Fruit fly (Drosophila melanogaster) whole organism, embryonic: ENCODE data around the gene CG4452.

Experiments
- Blimp-1 ChIP-seq: fragments of 200-800 bp; sonication (Bioruptor generic); optimal IDR thresholded peaks from 3 replicates; lab custom pipeline; 2018; ENCODE audit warnings: missing biosample characterization, missing genetic modification characterization, mild to moderate bottlenecking, moderate library complexity, missing genetic modification reagents
- CG10543 ChIP-seq: fragments of 200-800 bp; sonication (Bioruptor generic); optimal IDR thresholded peaks from 3 replicates; lab custom pipeline; 2017; ENCODE audit warnings: missing biosample characterization, mild to moderate bottlenecking, missing genetic modification characterization, moderate library complexity
- CG10565 ChIP-seq: fragments of 200-800 bp; sonication (Bioruptor generic); optimal IDR thresholded peaks from 3 replicates; lab custom pipeline; 2016; ENCODE audit warnings: missing biosample characterization, mild to moderate bottlenecking, missing genetic modification characterization
- CG10979 ChIP-seq: fragments of 200-800 bp; sonication (Bioruptor generic); optimal IDR thresholded peaks from 2 replicates; lab custom pipeline; 2018; ENCODE audit warnings: missing biosample characterization, mild to moderate bottlenecking, missing genetic modification characterization, moderate library complexity
- CG12299 ChIP-seq: fragments of 200-800 bp; sonication (Bioruptor generic); optimal IDR thresholded peaks from 2 replicates; lab custom pipeline; 2018; ENCODE audit warnings: missing biosample characterization, mild to moderate bottlenecking, missing genetic modification characterization
- CG1233 ChIP-seq: fragments of 200-800 bp; sonication (Bioruptor generic); optimal IDR thresholded peaks from 4 replicates; lab custom pipeline; 2018; ENCODE audit warnings: missing biosample characterization, mild to moderate bottlenecking, missing genetic modification characterization
- CG13894 ChIP-seq: fragments of 200-800 bp; sonication (Bioruptor generic); optimal IDR thresholded peaks from 3 replicates; lab custom pipeline; 2018; ENCODE audit warnings: missing biosample characterization, mild to moderate bottlenecking, missing genetic modification characterization, moderate library complexity
- CG2116 ChIP-seq: fragments of 200-800 bp; sonication (Bioruptor generic); optimal IDR thresholded peaks from 3 replicates; lab custom pipeline; 2018; ENCODE audit warnings: missing biosample characterization, mild to moderate bottlenecking, missing genetic modification characterization
- CG2678 ChIP-seq: fragments of 200-800 bp; sonication (Bioruptor generic); optimal IDR thresholded peaks from 3 replicates; lab custom pipeline; 2019; ENCODE audit warnings: missing biosample characterization, mild to moderate bottlenecking, missing genetic modification characterization, moderate library complexity
- CG31441 ChIP-seq: fragments of 200-800 bp; sonication (Bioruptor generic); IDR thresholded peaks from 2 replicates; pipeline ENCODE4 v1.3.6; 2022; ENCODE audit warnings: missing biosample characterization, missing genetic modification characterization
- CG3281 ChIP-seq: fragments of 200-800 bp; sonication (Bioruptor generic); optimal IDR thresholded peaks from 3 replicates; lab custom pipeline; 2017; ENCODE audit warnings: missing biosample characterization, mild to moderate bottlenecking, missing genetic modification characterization
- CG33213 ChIP-seq: fragments of 200-800 bp; sonication (Bioruptor generic); optimal IDR thresholded peaks from 3 replicates; lab custom pipeline; 2016; ENCODE audit warnings: missing biosample characterization, missing genetic modification characterization
- CG34224 ChIP-seq: fragments of 200-800 bp; sonication (Bioruptor generic); IDR thresholded peaks from 3 replicates; pipeline ENCODE4 v1.3.6; 2022; ENCODE audit warnings: missing biosample characterization, missing genetic modification characterization; ENCODE audit not compliant: partially characterized antibody
- CG3847 ChIP-seq: fragments of 200-800 bp; sonication (Bioruptor generic); IDR thresholded peaks from 2 replicates; pipeline ENCODE4 v1.3.6; 2022; ENCODE audit warnings: missing biosample characterization, missing genetic modification characterization
- CG4404 ChIP-seq: fragments of 200-800 bp; sonication (Bioruptor generic); IDR thresholded peaks from 2 replicates; pipeline ENCODE4 v1.3.6; 2022; ENCODE audit warnings: missing biosample characterization, missing genetic modification characterization
- CG6654 ChIP-seq: fragments of 200-800 bp; sonication (Bioruptor generic); optimal IDR thresholded peaks from 2 replicates; lab custom pipeline; 2017; ENCODE audit warnings: missing biosample characterization, mild to moderate bottlenecking, missing genetic modification characterization
- CrebB ChIP-seq: fragments of 200-800 bp; sonication (Bioruptor generic); optimal IDR thresholded peaks from 3 replicates; lab custom pipeline; 2018; ENCODE audit warnings: missing biosample characterization, mild to moderate bottlenecking, missing genetic modification characterization
- E2f2 ChIP-seq: fragments of 200-800 bp; sonication (Bioruptor generic); IDR thresholded peaks from 2 replicates; pipeline ENCODE4 v1.3.6; 2022; ENCODE audit warnings: missing biosample characterization, missing genetic modification characterization
- ERR ChIP-seq: fragments of 200-800 bp; sonication (Bioruptor generic); optimal IDR thresholded peaks from 2 replicates; lab custom pipeline; 2016; ENCODE audit warnings: missing biosample characterization, missing genetic modification characterization
- Fer1 ChIP-seq: fragments of 200-800 bp; sonication (Bioruptor generic); optimal IDR thresholded peaks from 2 replicates; lab custom pipeline; 2017; ENCODE audit warnings: missing biosample characterization, mild to moderate bottlenecking, missing genetic modification characterization
- Fer2 ChIP-seq: fragments of 200-800 bp; sonication (Bioruptor generic); optimal IDR thresholded peaks from 2 replicates; lab custom pipeline; 2018; ENCODE audit warnings: missing biosample characterization, mild to moderate bottlenecking, missing genetic modification characterization, moderate library complexity
- HLH4C ChIP-seq: fragments of 200-800 bp; sonication (Bioruptor generic); IDR thresholded peaks from 3 replicates; pipeline ENCODE4 v1.3.6; 2022; ENCODE audit warnings: missing biosample characterization, missing genetic modification characterization; ENCODE audit not compliant: partially characterized antibody
- HmgZ ChIP-seq: fragments of 200-800 bp; sonication (Bioruptor generic); optimal IDR thresholded peaks from 2 replicates; lab custom pipeline; 2018; ENCODE audit warnings: missing biosample characterization, mild to moderate bottlenecking, missing genetic modification characterization
- Hr51 ChIP-seq, 2 experiments: fragments of 200-800 bp; sonication (Bioruptor generic); optimal IDR thresholded peaks; 2 replicates in 1 of 2; 3 replicates in 1 of 2; lab custom pipeline; 2016 to 2018; ENCODE audit warnings: missing biosample characterization in 2 of 2, missing genetic modification characterization in 2 of 2, mild to moderate bottlenecking in 1 of 2, moderate library complexity in 1 of 2
- Jarid2 ChIP-seq: fragments of 200-800 bp; sonication (Bioruptor generic); optimal IDR thresholded peaks from 3 replicates; lab custom pipeline; 2017; ENCODE audit warnings: mild to moderate bottlenecking, missing biosample characterization, missing genetic modification reagents, missing genetic modification characterization
- Kr ChIP-seq: fragments of 200-800 bp; sonication (Bioruptor generic); optimal IDR thresholded peaks from 2 replicates; lab custom pipeline; 2017; ENCODE audit warnings: missing biosample characterization, mild to moderate bottlenecking, missing genetic modification characterization
- Med ChIP-seq: fragments of 200-800 bp; sonication (Bioruptor generic); peaks from one replicate; lab custom pipeline; 2016; ENCODE audit warnings: missing biosample characterization, missing genetic modification characterization, mild to moderate bottlenecking, inconsistent platforms, moderate library complexity
- Nf-YC ChIP-seq: fragments of 200-800 bp; optimal IDR thresholded peaks from 3 replicates; lab custom pipeline; 2019; ENCODE audit warnings: missing biosample characterization, mild to moderate bottlenecking, missing genetic modification characterization, moderate library complexity
- PHDP ChIP-seq: fragments of 200-800 bp; sonication (Bioruptor generic); optimal IDR thresholded peaks from 3 replicates; lab custom pipeline; 2018; ENCODE audit warnings: missing biosample characterization, mild to moderate bottlenecking, missing genetic modification characterization, moderate library complexity
- Six4 ChIP-seq: fragments of 200-800 bp; sonication (Bioruptor generic); optimal IDR thresholded peaks from 2 replicates; lab custom pipeline; 2016; ENCODE audit warnings: missing biosample characterization, missing genetic modification characterization
- Trl ChIP-seq, 3 experiments: fragments of >200 bp in 2 of 3; fragments of 200-800 bp in 1 of 3; sonication (Bioruptor generic) in 1 of 3; optimal IDR thresholded peaks; 2 replicates in 1 of 3; 3 replicates in 2 of 3; lab custom pipeline; 2016 to 2017; ENCODE audit warnings: missing biosample characterization in 1 of 3, missing genetic modification characterization in 1 of 3
- caup ChIP-seq: fragments of 200-800 bp; sonication (Bioruptor generic); optimal IDR thresholded peaks from 3 replicates; lab custom pipeline; 2017; ENCODE audit warnings: missing biosample characterization, mild to moderate bottlenecking, missing genetic modification characterization, moderate library complexity; ENCODE audit not compliant: severe bottlenecking
- cg ChIP-seq: fragments of 200-800 bp; sonication (Bioruptor generic); optimal IDR thresholded peaks from 3 replicates; lab custom pipeline; 2019; ENCODE audit warnings: missing biosample characterization, mild to moderate bottlenecking, missing genetic modification characterization, moderate library complexity
- crol ChIP-seq: fragments of 200-800 bp; sonication (Bioruptor generic); IDR thresholded peaks from 2 replicates; pipeline ENCODE4 v1.3.6; 2022; ENCODE audit warnings: missing biosample characterization, missing genetic modification characterization
- exex ChIP-seq: fragments of 200-800 bp; sonication (Bioruptor generic); optimal IDR thresholded peaks from 4 replicates; lab custom pipeline; 2018; ENCODE audit warnings: missing biosample characterization, mild to moderate bottlenecking, missing genetic modification characterization, moderate library complexity
- ham ChIP-seq: fragments of 200-800 bp; sonication (Bioruptor generic); IDR thresholded peaks from 2 replicates; pipeline ENCODE4 v1.3.6; 2022; ENCODE audit warnings: missing biosample characterization, missing genetic modification characterization
- hb ChIP-seq: fragments of 200-800 bp; sonication (Bioruptor generic); IDR thresholded peaks from 3 replicates; pipeline ENCODE4 v1.3.6; 2022; ENCODE audit warnings: missing biosample characterization, missing genetic modification characterization; ENCODE audit not compliant: partially characterized antibody
- lbe ChIP-seq: fragments of 200-800 bp; sonication (Bioruptor generic); optimal IDR thresholded peaks from 2 replicates; lab custom pipeline; 2016; ENCODE audit warnings: missing biosample characterization, mild to moderate bottlenecking, missing genetic modification characterization
- mam ChIP-seq: fragments of 200-800 bp; sonication (Bioruptor generic); optimal IDR thresholded peaks from 3 replicates; lab custom pipeline; 2016; ENCODE audit warnings: missing biosample characterization, missing genetic modification characterization
- mld ChIP-seq: fragments of 200-800 bp; sonication (Bioruptor generic); IDR thresholded peaks from 3 replicates; pipeline ENCODE4 v1.3.6; 2022; ENCODE audit warnings: missing biosample characterization, missing genetic modification characterization; ENCODE audit not compliant: partially characterized antibody
- nau ChIP-seq: fragments of 200-800 bp; sonication (Bioruptor generic); optimal IDR thresholded peaks from 3 replicates; lab custom pipeline; 2017; ENCODE audit warnings: missing biosample characterization, mild to moderate bottlenecking, missing genetic modification characterization, missing genetic modification reagents
- odd ChIP-seq: fragments of 200-800 bp; sonication (Bioruptor generic); optimal IDR thresholded peaks from 2 replicates; lab custom pipeline; 2017; ENCODE audit warnings: missing biosample characterization, mild to moderate bottlenecking, missing genetic modification characterization
- onecut ChIP-seq: fragments of 200-800 bp; sonication (Bioruptor generic); IDR thresholded peaks from 2 replicates; pipeline ENCODE4 v1.3.6; 2022; ENCODE audit warnings: missing biosample characterization, missing genetic modification characterization
- pnt ChIP-seq: fragments of 200-800 bp; sonication (Bioruptor generic); optimal IDR thresholded peaks from 3 replicates; lab custom pipeline; 2016; ENCODE audit warnings: missing biosample characterization, missing genetic modification characterization
- ranshi ChIP-seq: fragments of 200-800 bp; sonication (Bioruptor generic); IDR thresholded peaks from 2 replicates; pipeline ENCODE4 v1.3.6; 2022; ENCODE audit warnings: missing biosample characterization, missing genetic modification characterization
- sens ChIP-seq: fragments of 200-800 bp; sonication (Bioruptor generic); peaks from one replicate; lab custom pipeline; 2016; ENCODE audit warnings: missing biosample characterization, missing genetic modification characterization
- stwl ChIP-seq: fragments of 200-800 bp; sonication (Bioruptor generic); optimal IDR thresholded peaks from 3 replicates; lab custom pipeline; 2018; ENCODE audit warnings: missing biosample characterization, mild to moderate bottlenecking, missing genetic modification characterization, moderate library complexity
- ttk ChIP-seq: fragments of 200-800 bp; sonication (Bioruptor generic); IDR thresholded peaks from 2 replicates; pipeline ENCODE4 v2.1.2; 2022; ENCODE audit warnings: missing biosample characterization, missing genetic modification characterization
- z ChIP-seq: fragments of 200-800 bp; sonication (Bioruptor generic); IDR thresholded peaks from 3 replicates; pipeline ENCODE4 v1.3.6; 2022; ENCODE audit warnings: missing biosample characterization, missing genetic modification characterization

Gene CG4452

dm6 chr3L:9360217-9360692 lies 6.9 kb upstream of the CG4452 start, which contains the start of gene Pdxk (continued):
- TF ChIP-seq caup (GFP tag; lab: Kevin White, UChicago) (peak; percentile 45), Hr51 (GFP tag; optimal IDR thresholded peaks at IDR 0.05; lab: Kevin White, UChicago) (no peak), Fer2 (no peak), HLH4C (0 out of 3 replicates have a peak, but pooled peaks have one; percentile 30), CG3281 (peak; percentile 20), CG1233 (GFP tag; lab: Kevin White, UChicago) (peak; percentile 6), hb (GFP tag; lab: Robert Waterston, UW) (no peak), cg (GFP tag; lab: Kevin White, UChicago) (peak; percentile 74), stwl (tag; lab: Kevin White, UChicago) (peak; percentile 43), Jarid2 (GFP tag; lab: Kevin White, UChicago) (peak; percentile 24), CG33213 (no peak), odd (GFP tag; lab: Kevin White, UChicago) (peak; percentile 53), CG2116 (GFP tag; lab: Kevin White, UChicago) (peak; percentile 35), CG31441 (0 out of 2 replicates have a peak, but pooled peaks have one; percentile 21), mld (GFP tag; lab: Robert Waterston, UW) (no peak), ttk (peak; percentile 39; the same call in 1 of the 2 replicates), Med (peak; percentile 81), crol (GFP tag; lab: Robert Waterston, UW) (peak; percentile 78), Six4 (GFP tag; lab: Kevin White, UChicago) (no peak), nau (peak; percentile 46), Kr (GFP tag; lab: Kevin White, UChicago) (no peak), ham (GFP tag; lab: Robert Waterston, UW) (no peak), CG10979 (no peak), sens (GFP tag; lab: Kevin White, UChicago) (peak; percentile 58), Trl (optimal IDR thresholded peaks at IDR 0.05; lab: Kevin White, UChicago) (peak in 1 of 2 experiments; percentile 43), Trl (GFP tag; optimal IDR thresholded peaks at IDR 0.05; lab: Kevin White, UChicago) (no peak), Nf-YC (tag; lab: Kevin White, UChicago) (peak; percentile 45), CG10565 (GFP tag; lab: Kevin White, UChicago) (no peak), Fer1 (GFP tag; lab: Kevin White, UChicago) (peak; percentile 31), lbe (GFP tag; lab: Kevin White, UChicago) (peak; percentile 5), ERR (GFP tag; lab: Kevin White, UChicago) (peak; percentile 19), CrebB (tag; lab: Kevin White, UChicago) (peak; percentile 45), CG6654 (GFP tag; lab: Kevin White, UChicago) (no peak), CG12299 (peak; percentile 28), E2f2 (GFP tag; lab: Robert Waterston, UW) (peak; percentile 37; the same call in 1 of the 2 replicates), mam (GFP tag; lab: Kevin White, UChicago) (peak; percentile 10), CG10543 (GFP tag; lab: Kevin White, UChicago) (peak; percentile 94), PHDP (tag; lab: Kevin White, UChicago) (peak; percentile 16), exex (tag; lab: Kevin White, UChicago) (peak; percentile 67), CG4404 (GFP tag; lab: Robert Waterston, UW) (no peak), CG3847 (GFP tag; lab: Robert Waterston, UW) (no peak), CG13894 (tag; lab: Kevin White, UChicago) (peak; percentile 26), pnt (GFP tag; lab: Kevin White, UChicago) (no peak), onecut (GFP tag; lab: Robert Waterston, UW) (peak; percentile 69; the same call in 1 of the 2 replicates), HmgZ (tag; lab: Kevin White, UChicago) (peak; percentile 53), Blimp-1 (GFP tag; lab: Kevin White, UChicago) (no peak), CG2678 (tag; lab: Kevin White, UChicago) (peak; percentile 18), z (GFP tag; lab: Robert Waterston, UW) (peak; percentile 94), ranshi (GFP tag; lab: Robert Waterston, UW) (no peak), CG34224 (GFP tag; lab: Robert Waterston, UW) (no peak)
